Worm (Caenorhabditis elegans): ENCODE results near the gene ctsa-2.

ctsa-2 gene

DNA sequence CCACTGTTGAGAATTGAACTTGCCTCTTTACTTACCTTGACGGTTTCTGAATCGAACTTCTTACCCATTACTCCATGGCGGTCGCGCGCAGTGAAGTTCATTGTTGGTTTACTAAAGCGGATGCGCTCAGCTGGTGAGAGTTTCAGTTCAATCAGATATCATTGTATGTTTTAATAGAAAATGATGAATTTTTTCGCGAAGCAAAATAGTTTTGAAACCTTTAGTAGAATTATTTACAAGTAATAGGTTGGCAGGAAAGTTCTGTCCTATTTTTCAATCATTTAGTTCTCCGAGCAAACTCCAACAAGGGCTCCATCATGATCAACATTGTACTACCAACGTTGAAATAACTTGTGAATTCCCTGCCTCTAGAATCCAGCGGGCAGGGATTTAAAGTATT is 37.1 kb upstream of the ctsa-2 start, which contains the start of gene C15B12.3:
TSS of gene C15B12.3 (minus strand) at position 101 of the 400 bp plus-strand sequence.
- TF ChIP-seq tbp1 (GFP tag; optimal IDR thresholded peaks at IDR 0.05) = peak; percentile 38
- TF ChIP-seq B0261.1 (tag; optimal IDR thresholded peaks at IDR 0.05) = peak; percentile 6
- no peak for TF ChIP-seq F39B2.1 (GFP tag; IDR thresholded peaks at IDR 0.05)
- TF ChIP-seq rpc-1 (optimal IDR thresholded peaks at IDR 0.05) = no peak
- TF ChIP-seq rpc-1 (tag; optimal IDR thresholded peaks at IDR 0.05) = peak; percentile 57

DNA sequence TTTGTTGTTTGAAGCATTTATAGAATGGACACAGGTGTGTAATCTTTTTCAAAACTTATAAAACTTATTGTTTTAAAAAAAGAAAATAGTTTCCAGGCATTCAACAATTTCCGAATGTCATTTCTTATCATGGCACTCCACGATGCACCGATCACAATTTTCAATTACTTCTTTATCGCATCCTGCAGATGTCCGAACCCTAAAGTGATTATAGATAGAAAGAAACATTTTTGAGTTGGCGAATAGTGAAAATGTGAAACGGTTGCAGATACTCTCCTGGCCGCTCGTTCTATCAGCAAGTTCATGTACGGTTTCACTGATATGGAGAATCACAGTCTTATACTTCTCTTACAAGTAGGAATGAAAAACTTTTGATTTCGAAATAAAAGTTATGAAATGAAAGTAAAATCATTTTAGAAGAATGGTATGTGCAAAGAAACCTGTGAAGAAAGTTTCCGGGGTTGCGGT is 32.6 kb upstream of the ctsa-2 start, which contains the start of gene C15B12.2:
TSS of gene C15B12.2 (plus strand) at position 418 of the 468 bp plus-strand sequence.
- peak; percentile 78 for TF ChIP-seq nhr-80 (tag; optimal IDR thresholded peaks at IDR 0.05)
- no peak for TF ChIP-seq ztf-28 (GFP tag; IDR thresholded peaks at IDR 0.05)

DNA sequence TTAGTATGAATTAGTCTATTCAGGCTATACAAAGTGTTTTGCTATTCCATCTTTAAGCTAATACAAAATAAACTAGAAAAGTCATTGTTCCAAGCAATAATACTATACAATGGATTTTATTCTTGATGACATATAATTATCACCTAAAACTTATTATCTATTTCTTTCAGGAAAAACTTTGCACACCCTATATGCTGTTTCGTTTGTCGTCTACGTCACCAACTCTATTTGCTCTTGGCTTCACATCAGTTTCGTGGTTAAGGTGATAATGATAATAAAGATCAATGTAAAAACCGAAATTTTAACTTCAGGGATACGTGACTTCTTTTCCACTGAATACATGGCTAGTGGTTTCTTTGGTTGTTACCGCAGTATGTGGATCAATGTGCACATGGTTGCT is 32.1 kb upstream of the ctsa-2 start:
- TF ChIP-seq F37B4.10 (GFP tag; IDR thresholded peaks at IDR 0.05) = no peak
- TF ChIP-seq B0261.1 (tag; optimal IDR thresholded peaks at IDR 0.05) = no peak
- TF ChIP-seq Y79H2A.3 (GFP tag; conservative IDR thresholded peaks at IDR 0.05) = no peak
- TF ChIP-seq egl-18 (GFP tag; IDR thresholded peaks at IDR 0.05) = no peak
- TF ChIP-seq ets-4 (GFP tag; optimal IDR thresholded peaks at IDR 0.05) = no peak
- no peak for TF ChIP-seq mel-28 (tag; optimal IDR thresholded peaks at IDR 0.05; ENCODE audit: borderline replicate concordance)
- TF ChIP-seq Y67H2A.10 (GFP tag; conservative IDR thresholded peaks at IDR 0.05) = no peak
- TF ChIP-seq tbp1 (GFP tag; optimal IDR thresholded peaks at IDR 0.05) = no peak

DNA sequence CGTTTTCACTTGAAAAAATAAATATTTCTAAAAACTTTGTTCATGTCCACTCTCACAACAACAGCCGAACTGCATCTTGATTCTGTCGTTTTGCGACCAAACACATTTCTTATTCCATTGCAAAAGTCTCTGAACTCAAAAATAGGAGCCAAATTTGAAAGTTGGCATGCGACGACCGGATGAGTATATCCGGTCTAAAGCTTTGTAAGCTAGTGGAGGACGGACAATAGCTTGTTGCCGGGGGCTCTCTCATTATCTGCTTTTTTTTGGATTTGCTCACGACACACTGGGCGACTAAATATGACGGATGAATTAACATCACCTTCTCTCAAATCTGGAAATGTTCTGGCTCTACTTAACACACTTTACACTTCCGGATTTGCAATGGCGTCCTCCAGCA is 31.3 kb upstream of the ctsa-2 start, which contains the start of gene K04E7.1:
TSS of gene K04E7.1 (plus strand) at position 301 of the 400 bp plus-strand sequence.
- TF ChIP-seq lir-1 (GFP tag; conservative IDR thresholded peaks at IDR 0.05) (no peak), mcd-1 (GFP tag; IDR thresholded peaks at IDR 0.05) (no peak), B0336.3 (GFP tag; IDR thresholded peaks at IDR 0.05) (no peak)

DNA sequence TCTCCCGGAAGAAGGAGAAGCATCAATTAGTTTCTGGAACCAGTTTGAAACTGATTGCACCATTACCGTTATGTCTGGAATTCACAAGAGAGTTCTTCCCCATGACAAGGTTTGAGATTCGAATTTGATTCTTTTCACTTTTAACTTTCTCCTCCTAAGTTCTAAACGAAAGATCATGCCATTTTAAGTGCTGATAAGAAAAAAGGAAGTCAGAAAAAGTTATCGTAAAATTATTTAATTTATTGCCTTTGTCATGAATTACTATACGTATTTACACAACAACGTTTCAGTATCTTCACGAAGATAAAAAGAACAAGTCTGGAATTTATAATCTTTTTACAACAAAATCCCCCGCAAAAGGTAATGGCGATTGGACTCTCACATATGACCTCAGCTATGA is 29.7 kb upstream of the ctsa-2 start:
- TF ChIP-seq Y53F4B.3 (GFP tag; IDR thresholded peaks at IDR 0.05) (no peak), nhr-80 (tag; optimal IDR thresholded peaks at IDR 0.05) (peak; percentile 37), tbx-9 (tag; optimal IDR thresholded peaks at IDR 0.05; ENCODE audit: borderline replicate concordance) (no peak), cebp-1 (GFP tag; IDR thresholded peaks at IDR 0.05) (no peak), cebp-1 (tag; optimal IDR thresholded peaks at IDR 0.05) (no peak), attf-5 (GFP tag; optimal IDR thresholded peaks at IDR 0.05) (no peak), hlh-12 (tag; optimal IDR thresholded peaks at IDR 0.05) (no peak)

DNA sequence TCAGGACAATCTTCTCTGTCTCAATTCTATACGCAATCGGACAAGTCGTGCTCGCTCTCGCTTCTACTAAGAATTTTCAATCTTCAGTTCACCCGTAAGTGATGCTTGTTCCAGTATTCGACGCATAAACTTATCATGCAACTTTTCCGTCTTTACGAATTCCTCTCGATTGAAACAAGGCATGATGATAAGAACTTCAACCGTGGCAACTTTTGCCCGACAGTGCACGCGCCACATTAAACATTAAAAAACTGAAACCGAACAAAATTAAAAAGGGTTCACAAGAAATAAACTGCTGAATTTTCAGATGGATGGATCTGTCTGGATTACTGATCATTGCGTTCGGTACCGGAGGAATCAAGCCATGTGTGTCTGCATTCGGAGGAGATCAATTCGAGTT is 28.1 kb upstream of the ctsa-2 start:
- TF ChIP-seq lin-35 (GFP tag; optimal IDR thresholded peaks at IDR 0.05) (no peak), nhr-80 (tag; optimal IDR thresholded peaks at IDR 0.05) (peak; percentile 54)

DNA sequence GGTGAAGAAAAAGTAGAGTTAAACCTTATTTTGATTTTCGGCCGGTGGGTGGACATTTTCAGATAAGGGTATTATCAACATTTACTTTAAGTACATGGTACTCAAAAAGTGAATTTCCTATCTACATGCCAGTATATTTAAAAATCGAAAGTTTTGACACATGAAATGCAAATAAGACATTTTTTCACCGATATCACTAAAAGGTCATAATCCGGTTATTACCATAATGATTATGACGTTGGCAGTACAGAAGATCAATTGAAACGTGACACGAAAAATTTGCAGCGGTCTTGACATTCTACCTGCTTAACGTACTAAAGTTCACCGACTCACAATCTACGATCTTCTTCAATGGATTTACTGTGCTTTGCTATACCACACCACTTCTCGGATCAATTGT is 27.6 kb upstream of the ctsa-2 start:
- TF ChIP-seq bed-2 (GFP tag; IDR thresholded peaks at IDR 0.05) (no peak), Y53F4B.3 (GFP tag; IDR thresholded peaks at IDR 0.05) (no peak), nfyb-1 (GFP tag; IDR thresholded peaks at IDR 0.05) (no peak), hrde-1 (tag; optimal IDR thresholded peaks at IDR 0.05; ENCODE audit: borderline replicate concordance) (no peak), tbp1 (GFP tag; optimal IDR thresholded peaks at IDR 0.05) (no peak), unc-130 (GFP tag; optimal IDR thresholded peaks at IDR 0.05) (no peak), K11D2.4 (GFP tag; IDR thresholded peaks at IDR 0.05) (no peak), rcor-1 (GFP tag; IDR thresholded peaks at IDR 0.05) (no peak), F39B2.1 (GFP tag; IDR thresholded peaks at IDR 0.05) (no peak), ztf-18 (tag; optimal IDR thresholded peaks at IDR 0.05) (no peak), dpl-1 (GFP tag; optimal IDR thresholded peaks at IDR 0.05) (no peak), bed-1 (GFP tag; IDR thresholded peaks at IDR 0.05) (no peak), pbrm-1 (GFP tag; IDR thresholded peaks at IDR 0.05) (no peak), snpc-3.4 (tag; optimal IDR thresholded peaks at IDR 0.05) (no peak)

All from whole organism, young adult.